Fruit fly (Drosophila melanogaster) ovary, adult (tissue): ENCODE measurements around the gene Cyp6d5.

Source experiments
- CG17801 ChIP-seq: fragments of 200-800 bp; optimal IDR thresholded peaks from 2 replicates; lab custom pipeline; 2019; ENCODE audit warnings: missing biosample characterization, mild to moderate bottlenecking, missing genetic modification characterization, moderate library complexity; ENCODE audit not compliant: partially characterized antibody

Gene Cyp6d5

DNA sequence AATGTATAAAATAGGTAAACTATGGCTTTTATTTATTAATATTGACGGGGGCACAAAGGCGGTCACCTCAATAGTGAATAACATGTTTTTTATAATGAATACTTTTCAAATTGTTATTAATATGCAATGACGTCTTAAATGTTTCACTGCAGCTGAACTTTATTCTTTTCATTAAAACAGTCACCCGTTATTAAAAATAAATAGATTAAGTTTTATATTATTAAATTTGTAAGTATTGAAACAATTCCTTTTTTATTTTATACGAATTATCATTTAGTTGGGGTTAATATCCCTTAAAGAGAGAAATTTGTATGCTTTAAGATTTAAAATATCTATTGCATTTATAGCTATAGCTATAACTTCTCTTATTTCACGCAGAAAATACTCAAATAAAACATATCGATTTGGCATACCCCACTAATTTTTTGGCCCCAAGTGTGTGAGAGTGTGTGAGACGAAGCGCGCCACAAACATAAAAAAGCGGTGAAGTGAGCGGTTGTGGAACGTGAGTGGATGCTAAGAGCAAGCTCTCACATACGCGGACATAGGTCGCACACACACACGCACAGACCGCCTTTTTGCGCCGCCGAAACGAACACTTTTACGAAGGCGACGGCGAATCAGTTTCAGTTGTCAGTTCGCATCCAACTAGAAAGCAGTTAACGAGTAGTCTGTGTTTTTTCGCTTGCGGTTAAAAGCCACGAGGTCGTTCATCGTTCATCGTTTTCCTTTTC, 27.5 kb downstream of the Cyp6d5 start, which contains the start of gene foxo:
TSS of gene foxo (plus strand) at position 626 of the 734 bp plus-strand sequence.
- TF ChIP-seq CG17801 (GFP tag; lab: Kevin White, UChicago): peak; percentile 50

DNA sequence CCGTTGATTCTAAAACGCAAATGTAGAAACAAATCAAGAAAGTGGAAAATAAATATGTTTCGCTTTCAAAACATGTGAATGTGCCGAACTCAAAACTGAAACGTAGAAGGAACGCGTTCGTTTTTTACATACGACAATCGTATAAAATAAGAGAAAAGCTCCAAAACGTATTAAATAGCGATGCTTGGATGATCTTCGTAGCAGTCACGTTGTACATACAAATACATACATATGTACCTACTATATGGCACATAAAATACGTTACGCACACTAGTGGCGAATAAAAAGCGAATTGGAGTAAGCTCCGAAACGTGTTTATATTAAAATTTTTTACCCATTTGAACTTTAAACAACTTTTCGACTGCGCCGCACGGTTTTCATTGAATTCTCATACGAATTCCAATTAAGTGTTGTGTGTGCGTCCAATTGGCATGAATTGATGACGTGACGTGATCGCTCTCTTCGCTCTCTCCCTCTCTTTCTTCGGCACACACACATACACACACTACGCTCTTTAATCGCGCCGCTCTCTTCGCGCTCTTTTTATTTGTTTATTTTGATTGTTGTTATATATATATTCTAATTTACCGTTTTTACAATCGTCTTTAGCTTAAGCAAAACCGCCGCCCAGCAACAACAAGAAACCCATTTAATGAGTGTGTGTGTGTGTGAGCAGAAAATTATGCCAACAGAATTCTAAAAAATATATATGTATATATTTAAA, 28.3 kb downstream of the Cyp6d5 start:
- TF ChIP-seq CG17801 (GFP tag; lab: Kevin White, UChicago): peak; percentile 43

DNA sequence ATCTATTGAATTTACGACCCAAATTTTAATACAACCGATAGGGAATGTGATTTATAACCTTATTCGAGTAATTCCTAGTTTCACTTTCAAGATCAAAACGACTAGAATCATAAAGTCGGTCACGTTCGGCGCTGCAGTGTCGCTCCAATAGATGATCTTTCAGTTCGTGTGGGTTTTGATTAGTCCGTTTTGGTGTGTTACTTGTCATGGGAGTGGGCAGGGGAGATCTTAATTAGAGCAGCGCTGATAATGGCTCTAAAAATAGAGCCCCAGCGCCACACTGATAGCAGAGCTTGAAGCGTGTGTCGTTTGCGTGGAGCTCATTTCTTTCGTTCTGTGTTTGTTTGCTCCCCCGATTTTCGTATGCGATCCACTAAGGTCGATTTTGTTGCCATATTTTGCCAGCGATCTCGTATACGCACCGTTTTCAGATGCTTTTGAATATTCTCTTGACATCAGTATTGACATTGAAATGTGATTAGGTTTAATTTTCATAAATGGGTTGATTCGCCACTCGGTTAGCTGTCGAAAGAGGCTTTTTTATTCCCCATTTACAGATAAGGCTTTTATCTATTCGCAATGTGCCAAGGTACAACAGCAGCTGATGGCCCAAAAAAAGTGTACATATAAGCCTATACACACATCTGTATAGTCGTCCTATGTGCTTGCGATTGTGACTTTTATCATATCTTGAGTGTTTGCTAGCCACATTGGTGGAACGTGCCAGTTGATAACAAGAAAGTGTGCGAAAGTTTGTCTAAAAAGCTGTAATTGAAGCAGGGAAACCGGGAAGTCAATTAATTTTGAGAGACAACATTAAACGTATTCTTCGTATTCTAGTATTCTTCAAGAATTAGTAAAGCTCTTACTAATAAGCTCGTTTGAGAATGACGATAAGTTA, 29.8 kb downstream of the Cyp6d5 start:
- no peak for TF ChIP-seq CG17801 (GFP tag; lab: Kevin White, UChicago)

DNA sequence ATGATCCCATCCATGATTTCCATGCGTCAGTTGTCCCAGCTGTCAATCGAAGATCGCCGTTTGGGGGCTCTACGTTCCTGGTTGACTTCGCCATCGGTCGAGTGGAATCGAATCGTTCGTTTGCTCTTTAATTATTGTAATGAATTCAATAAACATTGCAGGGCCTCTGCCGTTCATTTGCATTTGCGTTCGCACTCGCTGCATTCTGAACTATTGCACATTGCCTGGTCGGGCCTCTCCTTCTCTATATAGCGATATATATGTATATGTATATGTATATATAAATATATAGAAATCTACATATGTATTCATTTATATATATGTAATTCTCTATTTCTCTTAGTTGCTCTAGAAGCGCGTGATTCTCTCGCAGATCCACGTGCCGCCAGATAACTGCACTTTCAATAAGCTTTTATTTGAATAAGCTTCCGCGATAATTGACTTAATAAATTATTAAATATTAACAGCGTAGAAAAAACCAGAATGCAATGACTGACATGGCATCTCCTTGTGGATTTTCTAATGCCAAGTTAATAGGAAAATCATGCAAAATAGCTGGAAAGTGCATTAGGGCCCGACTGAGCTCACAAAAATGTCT, 30.8 kb downstream of the Cyp6d5 start:
- TF ChIP-seq CG17801 (GFP tag; lab: Kevin White, UChicago): no peak

DNA sequence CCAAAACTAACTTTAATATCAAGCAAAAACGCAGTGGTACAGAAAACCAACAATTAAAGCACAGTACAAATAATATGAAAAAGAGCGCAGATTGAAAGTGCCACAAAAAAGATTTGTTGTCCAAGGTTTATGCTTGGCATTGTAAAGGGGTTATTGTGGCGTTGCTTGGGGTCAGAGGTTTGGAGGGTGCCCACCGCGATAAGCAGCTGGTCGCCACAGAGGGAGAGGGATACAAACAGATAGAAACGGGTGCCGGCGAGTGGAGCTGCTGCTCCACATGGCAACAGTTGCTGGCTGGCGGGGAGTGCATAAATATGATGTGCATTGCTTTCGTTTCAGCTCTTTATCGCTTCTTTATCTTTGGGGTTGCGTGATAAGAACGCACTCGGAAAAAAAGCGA, 31.4 kb downstream of the Cyp6d5 start:
- TF ChIP-seq CG17801 (GFP tag; lab: Kevin White, UChicago): no peak

DNA sequence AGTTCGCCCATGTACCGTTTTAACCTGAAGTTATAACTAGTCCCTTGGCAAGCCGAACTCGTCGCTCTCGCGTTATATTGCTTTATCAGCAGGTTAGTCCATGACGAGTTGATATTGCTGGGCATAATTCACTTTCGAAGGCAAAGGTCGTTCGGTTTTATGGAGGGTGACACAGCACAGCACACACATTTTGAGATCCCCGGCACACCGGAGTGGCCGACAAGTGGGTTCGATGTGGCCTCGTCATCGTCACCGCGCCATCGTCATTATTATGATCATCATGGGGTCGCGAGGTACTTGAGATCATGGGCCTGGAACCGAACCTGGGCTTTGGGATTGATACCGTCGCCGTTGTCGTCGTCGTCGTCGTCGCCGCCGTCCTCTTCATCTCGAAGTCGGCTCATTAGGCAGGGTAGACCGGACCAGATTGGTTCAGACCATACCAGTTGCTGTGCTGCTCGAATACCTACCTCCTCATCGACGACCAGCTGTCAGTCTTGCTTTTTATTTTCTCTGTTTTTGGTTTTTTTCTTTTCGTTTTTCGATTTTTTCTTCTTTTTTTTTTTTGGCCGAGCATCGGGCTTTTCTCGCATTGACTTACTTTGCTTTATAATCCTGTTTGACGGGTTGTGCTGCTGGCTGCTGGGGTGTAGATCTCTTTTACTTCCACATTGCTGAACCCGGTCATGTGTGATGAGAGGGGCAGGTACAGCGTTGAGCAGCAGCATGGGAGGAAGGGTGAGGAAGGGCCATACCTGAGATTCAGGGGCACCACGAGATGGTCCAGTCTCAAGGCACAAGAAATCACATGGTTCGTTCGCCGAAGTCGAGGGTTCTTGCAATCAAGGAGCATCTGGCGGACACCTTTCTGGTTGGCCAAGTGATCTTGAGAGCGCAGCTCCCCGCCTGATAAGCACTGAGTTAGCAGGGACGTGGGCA, 32.3 kb downstream of the Cyp6d5 start:
- TF ChIP-seq CG17801 (GFP tag; lab: Kevin White, UChicago): no peak

DNA sequence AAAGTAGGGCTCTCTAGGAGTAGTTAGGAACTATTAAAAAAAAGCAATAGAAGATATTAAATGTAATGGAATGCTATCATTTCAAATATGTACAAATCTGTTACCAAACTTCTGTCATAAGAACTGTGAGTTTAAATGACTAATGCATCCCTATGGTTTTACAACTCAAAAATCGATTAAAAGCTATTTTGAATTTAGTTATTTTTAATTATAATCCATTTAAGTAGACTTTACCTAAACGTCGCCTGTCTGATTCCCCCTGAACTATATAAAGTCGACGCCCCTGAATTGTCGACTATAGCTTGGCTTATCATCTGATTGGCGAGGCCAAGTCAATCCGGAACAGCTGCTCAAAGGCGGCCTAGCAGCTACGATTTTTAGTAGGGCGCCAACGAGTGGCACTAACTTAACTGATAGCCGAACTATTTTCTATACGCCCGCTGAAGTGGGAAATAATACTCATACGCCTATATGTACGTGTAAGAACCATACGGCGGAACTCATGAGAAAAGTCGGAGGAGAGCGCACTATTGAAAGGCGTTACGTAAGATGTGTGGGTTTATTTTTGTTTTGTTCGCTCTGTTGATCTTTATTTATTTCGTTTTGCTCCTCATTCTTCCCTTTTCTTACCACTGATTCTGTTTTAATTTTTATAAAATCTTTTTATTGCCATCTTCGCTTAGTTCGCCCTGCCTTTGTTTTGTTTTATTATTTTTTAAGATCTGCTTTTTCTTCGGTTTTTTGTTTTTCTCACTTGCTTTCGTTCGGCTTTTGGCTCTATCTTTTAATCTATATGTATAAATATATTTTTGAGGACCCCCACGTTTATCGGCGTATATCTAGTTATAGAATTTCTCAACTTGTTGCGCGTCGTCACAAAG, 33.2 kb downstream of the Cyp6d5 start:
- no peak for TF ChIP-seq CG17801 (GFP tag; lab: Kevin White, UChicago)

DNA sequence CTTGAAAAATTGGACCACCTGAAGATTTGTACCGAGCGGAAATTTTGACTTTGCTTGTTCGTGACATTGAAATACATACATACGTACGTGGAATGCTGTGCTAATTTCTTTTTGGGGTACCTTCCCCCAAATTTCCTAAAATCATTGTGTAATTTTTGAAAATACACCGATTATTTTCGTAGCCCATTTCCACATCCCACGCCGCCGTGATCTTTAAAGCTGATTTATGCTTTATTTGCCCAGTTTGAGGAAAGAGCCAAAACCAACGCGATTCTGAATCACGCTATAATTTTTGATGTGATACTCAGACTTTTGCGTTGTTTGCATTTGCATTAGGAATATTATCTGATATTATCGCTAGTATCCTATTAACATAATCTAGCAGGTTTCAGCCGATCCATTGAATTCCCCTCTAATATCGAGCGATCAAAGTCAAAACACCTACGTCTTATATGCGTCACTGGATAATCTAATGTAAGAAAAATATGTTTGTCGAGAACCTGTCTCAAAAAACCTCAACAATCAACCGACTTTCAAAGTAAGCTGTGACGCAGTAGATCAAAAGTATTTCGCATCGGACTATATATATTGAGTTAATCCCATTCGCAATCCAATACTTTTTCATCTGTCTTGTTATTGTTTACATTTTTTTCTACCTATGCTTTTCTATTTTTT, 34.0 kb downstream of the Cyp6d5 start:
- no peak for TF ChIP-seq CG17801 (GFP tag; lab: Kevin White, UChicago)

DNA sequence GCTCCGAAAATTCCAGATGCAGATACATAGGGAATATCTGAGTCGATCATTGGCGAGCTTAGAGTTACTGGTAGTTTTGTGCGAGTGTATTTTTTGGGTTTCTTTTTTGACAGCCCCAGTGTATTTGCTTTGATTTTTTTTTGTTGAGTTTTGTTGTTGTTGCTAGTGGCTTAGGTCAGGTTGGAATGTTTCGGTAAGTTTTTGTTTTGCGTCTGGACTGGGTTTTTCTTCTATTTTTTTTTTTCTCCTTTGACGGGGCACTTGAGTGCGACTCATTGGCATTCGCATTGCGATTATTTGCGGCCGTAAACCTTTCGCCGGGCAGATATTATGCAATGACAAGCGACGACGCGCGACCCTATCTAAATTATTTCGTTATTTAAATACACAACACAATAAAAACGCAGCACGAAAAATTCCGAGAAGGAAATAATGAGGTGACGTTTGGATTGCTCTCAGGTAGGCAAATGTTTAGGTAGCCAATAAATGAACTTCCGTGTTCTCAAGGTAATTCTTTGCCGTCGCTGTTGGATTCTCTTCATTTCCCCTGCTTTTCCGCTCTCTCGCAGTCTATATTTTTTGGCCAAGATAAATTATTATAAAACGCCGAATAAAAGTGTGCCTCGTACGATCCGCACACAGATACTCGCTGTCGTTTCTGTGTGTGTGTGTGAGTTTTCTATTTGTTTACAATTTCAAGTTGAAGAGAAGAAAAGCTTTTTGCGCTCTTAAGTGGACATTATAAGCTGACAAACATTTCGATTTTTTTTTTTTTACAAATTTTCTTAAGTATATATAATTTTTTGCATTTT, 35.3 kb downstream of the Cyp6d5 start:
- peak; percentile 17 for TF ChIP-seq CG17801 (GFP tag; lab: Kevin White, UChicago)

DNA sequence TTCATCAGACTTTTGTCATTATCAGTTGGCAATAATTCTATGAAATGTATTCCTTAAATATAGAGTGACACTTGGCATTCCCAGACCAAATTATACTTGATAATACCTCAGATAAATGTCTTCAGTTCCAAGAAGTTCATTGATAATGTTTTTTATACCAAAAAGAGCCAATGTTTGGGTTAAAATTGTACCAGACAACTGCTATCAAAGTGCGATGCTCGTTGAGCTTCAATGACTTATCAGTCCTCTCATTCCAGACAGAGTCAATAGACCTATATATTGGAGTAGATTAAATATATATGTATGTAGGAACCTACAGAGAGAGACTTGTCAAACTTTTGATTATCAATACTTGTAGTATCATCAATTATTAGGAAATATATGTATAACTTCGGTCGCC, 36.2 kb downstream of the Cyp6d5 start:
- TF ChIP-seq CG17801 (GFP tag; lab: Kevin White, UChicago): no peak

DNA sequence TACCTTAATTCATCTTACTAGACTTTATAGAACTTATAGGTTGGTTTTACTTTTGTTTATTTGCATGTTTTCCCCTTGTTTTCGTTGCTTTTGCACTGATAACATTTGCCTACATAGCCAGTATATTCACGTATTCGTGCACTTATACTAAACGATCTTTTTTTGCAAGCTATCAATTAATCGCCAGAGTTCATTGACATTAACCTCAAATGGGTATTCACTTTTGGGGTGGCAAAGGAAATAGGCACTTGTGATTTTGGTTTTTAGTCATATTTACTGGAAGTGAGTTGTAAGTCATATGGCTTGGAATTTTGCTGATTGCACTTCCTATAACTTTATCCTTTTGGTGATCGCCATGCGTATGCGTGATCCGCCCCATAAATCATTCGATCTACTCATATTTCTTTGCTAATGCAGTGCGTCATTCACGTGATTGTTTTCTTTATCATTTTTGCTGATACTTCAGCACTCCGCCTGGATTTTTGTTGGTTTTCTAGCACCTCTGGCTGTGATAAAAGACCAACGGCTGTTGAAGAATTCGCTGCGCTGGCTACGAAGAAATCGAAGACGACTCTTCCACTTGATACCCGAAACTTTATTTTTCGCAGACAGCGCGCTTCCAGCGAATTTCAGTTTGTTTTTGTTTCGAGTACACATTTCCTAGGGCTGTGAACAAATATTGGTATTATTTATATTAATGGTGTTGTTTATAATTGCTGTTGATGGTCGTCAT, 39.0 kb downstream of the Cyp6d5 start:
- TF ChIP-seq CG17801 (GFP tag; lab: Kevin White, UChicago): no peak
